Worm (Caenorhabditis elegans): Measurements from ENCODE around the gene T15B12.2.

The T15B12.2 gene

DNA sequence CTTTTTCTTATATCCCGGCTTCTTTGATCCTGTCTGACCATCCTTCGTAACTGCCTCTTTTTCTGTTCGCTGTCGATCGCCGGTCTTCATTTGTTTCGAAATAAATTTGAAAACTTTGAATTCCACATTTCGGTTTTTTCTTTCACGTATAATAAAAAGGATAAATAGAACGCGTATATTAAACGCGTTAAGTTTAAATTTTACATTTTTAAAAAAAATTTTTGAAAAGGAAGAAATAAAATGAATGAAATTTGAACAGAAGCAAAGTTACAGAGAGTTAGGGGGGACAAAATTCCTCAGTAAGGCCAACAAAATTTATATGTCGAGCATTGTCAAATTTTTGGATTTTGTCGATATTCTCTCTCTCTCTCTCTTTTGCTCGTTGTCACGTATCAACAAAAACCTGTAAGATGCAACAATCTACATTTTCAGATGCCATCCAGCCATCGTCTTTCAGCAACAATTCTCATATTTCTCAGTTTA, at the start of gene T15B12.2, which contains the start of gene F52C9.5:
TSS of gene T15B12.2 (minus strand) at position 101 of the 483 bp plus-strand sequence.
TSS of gene F52C9.5 (plus strand) at position 433 of the 483 bp plus-strand sequence.
- TF ChIP-seq fos-1 (tag; optimal IDR thresholded peaks at IDR 0.05), result no peak
- no peak for TF ChIP-seq sma-3 (GFP tag; optimal IDR thresholded peaks at IDR 0.05)
- TF ChIP-seq nhr-237 (tag; optimal IDR thresholded peaks at IDR 0.05), result no peak
- no peak for TF ChIP-seq ZK546.5 (tag; optimal IDR thresholded peaks at IDR 0.05)
- no peak for TF ChIP-seq gmeb-1 (tag; optimal IDR thresholded peaks at IDR 0.05)
- no peak for TF ChIP-seq lin-11 (tag; optimal IDR thresholded peaks at IDR 0.05)
- no peak for TF ChIP-seq unc-62 (GFP tag; optimal IDR thresholded peaks at IDR 0.05)
- no peak for TF ChIP-seq nhr-11 (tag; optimal IDR thresholded peaks at IDR 0.05)
- no peak for TF ChIP-seq nhr-129 (tag; optimal IDR thresholded peaks at IDR 0.05)

- TF ChIP-seq nhr-25 (tag; optimal IDR thresholded peaks at IDR 0.05) (peak; percentile 77), fos-1 (tag; optimal IDR thresholded peaks at IDR 0.05) (peak; percentile 46), snpc-4 (tag; optimal IDR thresholded peaks at IDR 0.05) (peak; percentile 57), ztf-4 (tag; optimal IDR thresholded peaks at IDR 0.05) (peak; percentile 60), crh-2 (tag; optimal IDR thresholded peaks at IDR 0.05) (peak; percentile 76), dmd-4 (tag; optimal IDR thresholded peaks at IDR 0.05) (no peak), lin-13 (GFP tag; optimal IDR thresholded peaks at IDR 0.05) (peak; percentile 71), nhr-6 (tag; optimal IDR thresholded peaks at IDR 0.05) (peak; percentile 48), sma-9 (GFP tag; optimal IDR thresholded peaks at IDR 0.05) (peak; percentile 93), sma-9 (tag; optimal IDR thresholded peaks at IDR 0.05) (no peak), R02D3.7 (tag; optimal IDR thresholded peaks at IDR 0.05) (peak; percentile 29), nhr-21 (tag; optimal IDR thresholded peaks at IDR 0.05) (peak; percentile 40), skn-1 (tag; optimal IDR thresholded peaks at IDR 0.05) (no peak), C34F6.9 (tag; optimal IDR thresholded peaks at IDR 0.05) (peak; percentile 77), sem-4 (tag; optimal IDR thresholded peaks at IDR 0.05) (peak; percentile 62), blmp-1 (tag; optimal IDR thresholded peaks at IDR 0.05; ENCODE audit: insufficient read depth) (peak; percentile 40), elt-1 (tag; optimal IDR thresholded peaks at IDR 0.05) (no peak), Y55F3AM.14 (GFP tag; optimal IDR thresholded peaks at IDR 0.05) (peak; percentile 34), sma-3 (GFP tag; optimal IDR thresholded peaks at IDR 0.05) (peak; percentile 90), mab-5 (tag; optimal IDR thresholded peaks at IDR 0.05) (peak; percentile 64), egl-27 (tag; optimal IDR thresholded peaks at IDR 0.05) (peak; percentile 67), lin-11 (tag; optimal IDR thresholded peaks at IDR 0.05) (peak; percentile 75), zag-1 (tag; optimal IDR thresholded peaks at IDR 0.05) (no peak), aly-2 (tag; optimal IDR thresholded peaks at IDR 0.05) (no peak), ama-1 (optimal IDR thresholded peaks at IDR 0.05) (peak; percentile 33), F13H6.1 (tag; optimal IDR thresholded peaks at IDR 0.05) (peak; percentile 87), unc-55 (GFP tag; optimal IDR thresholded peaks at IDR 0.05) (peak; percentile 72), unc-39 (tag; optimal IDR thresholded peaks at IDR 0.05) (no peak), nhr-77 (tag; optimal IDR thresholded peaks at IDR 0.05) (no peak), unc-62 (GFP tag; optimal IDR thresholded peaks at IDR 0.05) (no peak), nhr-129 (tag; optimal IDR thresholded peaks at IDR 0.05) (peak; percentile 54), gmeb-1 (tag; optimal IDR thresholded peaks at IDR 0.05) (peak; percentile 97), nhr-237 (tag; optimal IDR thresholded peaks at IDR 0.05) (no peak), peb-1 (tag; optimal IDR thresholded peaks at IDR 0.05) (no peak), lsy-2 (tag; optimal IDR thresholded peaks at IDR 0.05) (peak; percentile 81 to 91), ceh-82 (tag; optimal IDR thresholded peaks at IDR 0.05) (no peak)
These were observed 47.6 kb upstream of the T15B12.2 start, which contains the start of gene thoc-5 for ce11 chrIII:5349250-5349649. Gene thoc-5 (minus strand): TSS chrIII:5349401.

- no peak for TF ChIP-seq ztf-1 (GFP tag; conservative IDR thresholded peaks at IDR 0.05)
- TF ChIP-seq skn-1 (tag; optimal IDR thresholded peaks at IDR 0.05), result no peak
These were observed 44.3 kb upstream of the T15B12.2 start, which contains the start of gene glrx-21 for ce11 chrIII:5346017-5346416. Gene glrx-21 (minus strand): TSS chrIII:5346117.

ce11 chrIII:5344561-5344960, 42.9 kb upstream of the T15B12.2 start:
- TF ChIP-seq sem-4 (tag; optimal IDR thresholded peaks at IDR 0.05) (no peak), nhr-10 (tag; optimal IDR thresholded peaks at IDR 0.05) (no peak), lin-13 (GFP tag; optimal IDR thresholded peaks at IDR 0.05) (no peak), ztf-1 (GFP tag; conservative IDR thresholded peaks at IDR 0.05) (no peak), nhr-6 (tag; optimal IDR thresholded peaks at IDR 0.05) (no peak)

All from whole organism, L2 larva.